Worm (Caenorhabditis elegans): ENCODE data around the gene asm-1.

The asm-1 gene

ce11 chrII:6926488-6926887 is 16.6 kb downstream of the asm-1 start (continued):
- TF ChIP-seq lsy-27 (tag; optimal IDR thresholded peaks at IDR 0.05; ENCODE audit: borderline replicate concordance, insufficient read depth) (no peak), lin-26 (GFP tag; IDR thresholded peaks at IDR 0.05) (no peak), F10E7.11 (tag; optimal IDR thresholded peaks at IDR 0.05) (no peak), B0019.2 (GFP tag; conservative IDR thresholded peaks at IDR 0.05) (no peak), nfya-1 (tag; optimal IDR thresholded peaks at IDR 0.05; ENCODE audit: borderline replicate concordance, insufficient read depth) (no peak), D2030.7 (GFP tag; IDR thresholded peaks at IDR 0.05) (no peak), nhr-90 (tag; optimal IDR thresholded peaks at IDR 0.05) (peak; percentile 29), nhr-27 (tag; optimal IDR thresholded peaks at IDR 0.05) (no peak), ztf-18 (tag; optimal IDR thresholded peaks at IDR 0.05) (peak; percentile 21), ztf-26 (tag; optimal IDR thresholded peaks at IDR 0.05) (no peak), egrh-3 (GFP tag; IDR thresholded peaks at IDR 0.05) (peak; percentile 76), aptf-2 (GFP tag; conservative IDR thresholded peaks at IDR 0.05) (no peak), Y56A3A.18 (GFP tag; IDR thresholded peaks at IDR 0.05) (no peak), ets-4 (GFP tag; optimal IDR thresholded peaks at IDR 0.05) (peak; percentile 39), cebp-2 (GFP tag; IDR thresholded peaks at IDR 0.05) (no peak), ceh-100 (GFP tag; IDR thresholded peaks at IDR 0.05) (no peak), hrde-1 (tag; optimal IDR thresholded peaks at IDR 0.05; ENCODE audit: borderline replicate concordance) (no peak), lsl-1 (GFP tag; optimal IDR thresholded peaks at IDR 0.05) (no peak), efl-1 (GFP tag; optimal IDR thresholded peaks at IDR 0.05) (no peak), K12H6.12 (tag; optimal IDR thresholded peaks at IDR 0.05) (peak; percentile 66), madf-6 (GFP tag; IDR thresholded peaks at IDR 0.05) (no peak), Y95B8A.8 (GFP tag; IDR thresholded peaks at IDR 0.05) (no peak), ceh-58 (GFP tag; IDR thresholded peaks at IDR 0.05) (no peak), B0336.3 (GFP tag; IDR thresholded peaks at IDR 0.05) (no peak), hmg-1.2 (GFP tag; IDR thresholded peaks at IDR 0.05) (peak; percentile 89), lir-1 (GFP tag; conservative IDR thresholded peaks at IDR 0.05) (0 out of 2 replicates have a peak, but pooled peaks have one; percentile 40), C06A6.2 (GFP tag; conservative IDR thresholded peaks at IDR 0.05) (no peak), mes-4 (tag; optimal IDR thresholded peaks at IDR 0.05) (no peak), hsf-1 (GFP tag; IDR thresholded peaks at IDR 0.05) (no peak), tlf-1 (GFP tag; optimal IDR thresholded peaks at IDR 0.05) (no peak), nfya-2 (GFP tag; IDR thresholded peaks at IDR 0.05) (no peak), attf-6 (GFP tag; IDR thresholded peaks at IDR 0.05) (no peak), ama-1 (optimal IDR thresholded peaks at IDR 0.05) (no peak), ama-1 (GFP tag; optimal IDR thresholded peaks at IDR 0.05) (no peak), F49E8.2 (tag; optimal IDR thresholded peaks at IDR 0.05; ENCODE audit: insufficient read depth) (no peak), tbx-9 (tag; optimal IDR thresholded peaks at IDR 0.05; ENCODE audit: borderline replicate concordance) (no peak), aptf-3 (GFP tag; IDR thresholded peaks at IDR 0.05) (no peak), snpc-1.1 (tag; optimal IDR thresholded peaks at IDR 0.05; ENCODE audit: insufficient read depth) (no peak), F52B5.7 (tag; optimal IDR thresholded peaks at IDR 0.05) (no peak), attf-5 (GFP tag; optimal IDR thresholded peaks at IDR 0.05) (peak; percentile 73), tbp1 (GFP tag; optimal IDR thresholded peaks at IDR 0.05) (no peak), dox-1 (GFP tag; IDR thresholded peaks at IDR 0.05) (peak; percentile 68; the same call in 1 of the 2 replicates), egl-18 (GFP tag; IDR thresholded peaks at IDR 0.05) (no peak), ztf-28 (GFP tag; IDR thresholded peaks at IDR 0.05) (no peak), Y53G8AR.9 (GFP tag; conservative IDR thresholded peaks at IDR 0.05) (no peak), akir-1 (GFP tag; optimal IDR thresholded peaks at IDR 0.05) (no peak), zfh-2 (GFP tag; conservative IDR thresholded peaks at IDR 0.05) (no peak; the same call in 1 of the 2 replicates), sea-2 (GFP tag; IDR thresholded peaks at IDR 0.05) (no peak), ztf-25 (GFP tag; IDR thresholded peaks at IDR 0.05) (no peak), F22D6.2 (tag; optimal IDR thresholded peaks at IDR 0.05) (no peak)

Measured in whole organism, young adult.